Worm (Caenorhabditis elegans) whole organism, L2 larva: ENCODE data around the gene F13H6.5.

ENCODE experiments used
- C34F6.9 ChIP-seq: fragments of 150-350 bp; optimal IDR thresholded peaks from 2 replicates; lab custom pipeline; 2014; ENCODE audit warnings: missing biosample characterization, missing genetic modification characterization
- F13H6.1 ChIP-seq: sonication (generic microtip); optimal IDR thresholded peaks from 2 replicates; lab custom pipeline; 2016; ENCODE audit warnings: missing genetic modification characterization, missing compliant biosample characterization
- Y55F3AM.14 ChIP-seq: fragments of 200-800 bp; sonication (Bioruptor generic); optimal IDR thresholded peaks from 2 replicates; lab custom pipeline; 2018; ENCODE audit warnings: mild to moderate bottlenecking, missing genetic modification characterization, missing compliant biosample characterization
- ZK546.5 ChIP-seq: sonication (generic microtip); optimal IDR thresholded peaks from 2 replicates; lab custom pipeline; 2017; ENCODE audit warnings: missing biosample characterization, missing genetic modification characterization
- alr-1 ChIP-seq: fragments of 150-350 bp; optimal IDR thresholded peaks from 2 replicates; lab custom pipeline; 2014; ENCODE audit warnings: missing biosample characterization, missing genetic modification characterization
- aly-2 ChIP-seq: fragments of 150-350 bp; optimal IDR thresholded peaks from 2 replicates; lab custom pipeline; 2014; ENCODE audit warnings: missing biosample characterization, missing genetic modification characterization
- ama-1 ChIP-seq: fragments of 150-350 bp; optimal IDR thresholded peaks from 2 replicates; lab custom pipeline; 2018; ENCODE audit warnings: inconsistent platforms
- blmp-1 ChIP-seq: sonication (generic microtip); optimal IDR thresholded peaks from 2 replicates; lab custom pipeline; 2017; ENCODE audit warnings: missing genetic modification characterization, mild to moderate bottlenecking, missing compliant biosample characterization, antibody characterized with exemption, moderate library complexity; ENCODE audit not compliant: insufficient read depth
- ceh-16 ChIP-seq: fragments of 150-350 bp; optimal IDR thresholded peaks from 2 replicates; lab custom pipeline; 2014; ENCODE audit warnings: missing biosample characterization, missing genetic modification characterization
- crh-2 ChIP-seq: sonication (generic microtip); optimal IDR thresholded peaks from 2 replicates; lab custom pipeline; 2017; ENCODE audit warnings: missing biosample characterization, missing genetic modification characterization
- dmd-4 ChIP-seq: sonication (generic microtip); optimal IDR thresholded peaks from 2 replicates; lab custom pipeline; 2017; ENCODE audit warnings: missing biosample characterization, missing genetic modification characterization
- elt-1 ChIP-seq: fragments of 150-350 bp; optimal IDR thresholded peaks from 2 replicates; lab custom pipeline; 2014; ENCODE audit warnings: missing biosample characterization, missing genetic modification characterization
- fos-1 ChIP-seq: fragments of 150-350 bp; optimal IDR thresholded peaks from 2 replicates; lab custom pipeline; 2014; ENCODE audit warnings: missing biosample characterization, missing genetic modification characterization
- gmeb-1 ChIP-seq: fragments of 150-350 bp; optimal IDR thresholded peaks from 2 replicates; lab custom pipeline; 2014; ENCODE audit warnings: missing biosample characterization, missing genetic modification characterization
- lin-11 ChIP-seq: fragments of 150-350 bp; sonication (generic microtip); optimal IDR thresholded peaks from 2 replicates; lab custom pipeline; 2014; ENCODE audit warnings: missing biosample characterization, missing genetic modification characterization, inconsistent platforms, mixed read lengths
- lin-39 ChIP-seq: fragments of 150-350 bp; optimal IDR thresholded peaks from 2 replicates; lab custom pipeline; 2014; ENCODE audit warnings: missing biosample characterization, missing genetic modification reagents, missing genetic modification characterization
- lsy-2 ChIP-seq, 2 experiments: fragments of 150-350 bp in 1 of 2; sonication (generic microtip) in 1 of 2; optimal IDR thresholded peaks; 2 replicates each; lab custom pipeline; 2014 to 2017; ENCODE audit warnings: missing biosample characterization in 2 of 2, missing genetic modification characterization in 2 of 2
- mab-5 ChIP-seq: fragments of 150-350 bp; optimal IDR thresholded peaks from 2 replicates; lab custom pipeline; 2014; ENCODE audit warnings: missing biosample characterization, missing genetic modification characterization
- mdl-1 ChIP-seq, 2 experiments: fragments of 150-350 bp in 1 of 2; sonication (generic microtip) in 1 of 2; optimal IDR thresholded peaks; 2 replicates each; lab custom pipeline; 2017; ENCODE audit warnings: missing biosample characterization in 2 of 2, missing genetic modification characterization in 2 of 2
- nhr-12 ChIP-seq: fragments of 150-350 bp; optimal IDR thresholded peaks from 2 replicates; lab custom pipeline; 2014; ENCODE audit warnings: missing biosample characterization, missing genetic modification characterization
- nhr-129 ChIP-seq: fragments of 150-350 bp; optimal IDR thresholded peaks from 2 replicates; lab custom pipeline; 2014; ENCODE audit warnings: missing biosample characterization, missing genetic modification characterization
- nhr-21 ChIP-seq: fragments of 150-350 bp; optimal IDR thresholded peaks from 2 replicates; lab custom pipeline; 2014; ENCODE audit warnings: missing biosample characterization, missing genetic modification characterization
- nhr-23 ChIP-seq: fragments of 150-350 bp; optimal IDR thresholded peaks from 2 replicates; lab custom pipeline; 2014; ENCODE audit warnings: missing biosample characterization, missing genetic modification reagents, missing genetic modification characterization
- nhr-237 ChIP-seq: fragments of 150-350 bp; optimal IDR thresholded peaks from 2 replicates; lab custom pipeline; 2014; ENCODE audit warnings: missing biosample characterization, missing genetic modification characterization
- nhr-25 ChIP-seq: fragments of 150-350 bp; sonication (generic microtip); optimal IDR thresholded peaks from 3 replicates; lab custom pipeline; 2014; ENCODE audit warnings: missing biosample characterization, missing genetic modification characterization
- nhr-6 ChIP-seq: fragments of 150-350 bp; optimal IDR thresholded peaks from 2 replicates; lab custom pipeline; 2014; ENCODE audit warnings: missing biosample characterization, missing genetic modification characterization
- peb-1 ChIP-seq: fragments of 150-350 bp; optimal IDR thresholded peaks from 2 replicates; lab custom pipeline; 2014; ENCODE audit warnings: missing biosample characterization, missing genetic modification characterization
- sem-4 ChIP-seq: fragments of 150-350 bp; optimal IDR thresholded peaks from 2 replicates; lab custom pipeline; 2014; ENCODE audit warnings: missing biosample characterization, missing genetic modification reagents, missing genetic modification characterization
- skn-1 ChIP-seq: sonication (generic microtip); optimal IDR thresholded peaks from 2 replicates; lab custom pipeline; 2017; ENCODE audit warnings: missing biosample characterization, missing genetic modification characterization
- sma-3 ChIP-seq: sonication (generic microtip); optimal IDR thresholded peaks from 2 replicates; lab custom pipeline; 2016; ENCODE audit warnings: missing genetic modification reagents, missing genetic modification characterization, missing compliant biosample characterization
- sma-9 ChIP-seq, 2 experiments: fragments of 150-350 bp in 1 of 2; sonication (generic microtip) in 1 of 2; optimal IDR thresholded peaks; 2 replicates each; lab custom pipeline; 2014 to 2016; ENCODE audit warnings: missing genetic modification characterization in 2 of 2, mild to moderate bottlenecking in 1 of 2, missing biosample characterization in 1 of 2, missing compliant biosample characterization in 1 of 2, missing genetic modification reagents in 1 of 2, moderate library complexity in 1 of 2
- snpc-4 ChIP-seq: fragments of 150-350 bp; optimal IDR thresholded peaks from 2 replicates; lab custom pipeline; 2014; ENCODE audit warnings: missing biosample characterization, missing genetic modification characterization
- unc-55 ChIP-seq: fragments of 150-350 bp; sonication (generic microtip); optimal IDR thresholded peaks from 3 replicates; lab custom pipeline; 2014; ENCODE audit warnings: missing biosample characterization, missing genetic modification reagents, missing genetic modification characterization
- unc-62 ChIP-seq: fragments of 150-350 bp; optimal IDR thresholded peaks from 2 replicates; lab custom pipeline; 2014; ENCODE audit warnings: missing biosample characterization, missing genetic modification reagents, missing genetic modification characterization
- ztf-1 ChIP-seq: fragments of 200-800 bp; sonication (Bioruptor generic); conservative IDR thresholded peaks from 2 replicates; pipeline ENCODE4 v1.3.6; 2022; ENCODE audit warnings: missing genetic modification characterization, missing compliant biosample characterization
- ztf-11 ChIP-seq: sonication (generic microtip); optimal IDR thresholded peaks from 2 replicates; lab custom pipeline; 2017; ENCODE audit warnings: missing biosample characterization, missing genetic modification characterization

Gene F13H6.5

ce11 chrV:6348133-6348532 is 26.6 kb downstream of the F13H6.5 start:
- TF ChIP-seq crh-2 (tag; lab: Kevin White, UChicago) (peak; percentile 42), alr-1 (tag; lab: Kevin White, UChicago) (no peak), ZK546.5 (no peak), F13H6.1 (tag; lab: Kevin White, UChicago) (peak; percentile 88), mdl-1 (tag; optimal IDR thresholded peaks at IDR 0.05; lab: Kevin White, UChicago) (peak; percentile 59 to 90), nhr-21 (tag; lab: Kevin White, UChicago) (no peak), ztf-11 (tag; lab: Kevin White, UChicago) (no peak), mab-5 (peak; percentile 1), skn-1 (tag; lab: Kevin White, UChicago) (no peak), unc-55 (GFP tag; lab: Kevin White, UChicago) (peak; percentile 33), lsy-2 (tag; optimal IDR thresholded peaks at IDR 0.05; lab: Kevin White, UChicago) (peak in 1 of 2 experiments; percentile 41), sma-9 (GFP tag; optimal IDR thresholded peaks at IDR 0.05; lab: Kevin White, UChicago) (peak; percentile 73), sma-9 (tag; optimal IDR thresholded peaks at IDR 0.05; lab: Kevin White, UChicago) (no peak), ceh-16 (no peak), aly-2 (tag; lab: Kevin White, UChicago) (no peak), lin-39 (tag; lab: Kevin White, UChicago) (no peak), nhr-237 (no peak), blmp-1 (peak; percentile 11), fos-1 (tag; lab: Kevin White, UChicago) (peak; percentile 23), C34F6.9 (peak; percentile 5), nhr-129 (peak; percentile 73)

ce11 chrV:6346906-6347305 is 27.8 kb downstream of the F13H6.5 start:
- TF ChIP-seq ztf-11 (tag; lab: Kevin White, UChicago): no peak
- TF ChIP-seq sma-9 (GFP tag; optimal IDR thresholded peaks at IDR 0.05; lab: Kevin White, UChicago): peak; percentile 53
- TF ChIP-seq sma-9 (tag; optimal IDR thresholded peaks at IDR 0.05; lab: Kevin White, UChicago): no peak
- TF ChIP-seq Y55F3AM.14: peak; percentile 22
- TF ChIP-seq nhr-6: no peak
- TF ChIP-seq F13H6.1 (tag; lab: Kevin White, UChicago): peak; percentile 81
- no peak for TF ChIP-seq nhr-12 (tag; lab: Kevin White, UChicago)
- TF ChIP-seq ama-1 (lab: Kevin White, UChicago): no peak
- TF ChIP-seq ztf-1 (GFP tag; lab: Robert Waterston, UW): no peak
- TF ChIP-seq peb-1 (tag; lab: Kevin White, UChicago): no peak
- TF ChIP-seq snpc-4 (tag; lab: Kevin White, UChicago): no peak
- TF ChIP-seq elt-1 (tag; lab: Kevin White, UChicago): no peak
- peak; percentile 19 for TF ChIP-seq gmeb-1
- TF ChIP-seq lsy-2 (tag; optimal IDR thresholded peaks at IDR 0.05; lab: Kevin White, UChicago): no peak
- TF ChIP-seq alr-1 (tag; lab: Kevin White, UChicago): no peak
- TF ChIP-seq dmd-4 (tag; lab: Kevin White, UChicago): no peak
- no peak for TF ChIP-seq sem-4
- TF ChIP-seq fos-1 (tag; lab: Kevin White, UChicago): peak; percentile 85

ce11 chrV:6346043-6346618 is 28.6 kb downstream of the F13H6.5 start:
- TF ChIP-seq nhr-23 (tag; lab: Kevin White, UChicago): no peak
- peak; percentile 10 for TF ChIP-seq sma-9 (GFP tag; optimal IDR thresholded peaks at IDR 0.05; lab: Kevin White, UChicago)
- no peak for TF ChIP-seq sma-9 (tag; optimal IDR thresholded peaks at IDR 0.05; lab: Kevin White, UChicago)
- TF ChIP-seq F13H6.1 (tag; lab: Kevin White, UChicago): peak; percentile 92
- peak; percentile 58 for TF ChIP-seq nhr-129
- TF ChIP-seq lin-11 (tag; lab: Kevin White, UChicago): no peak
- peak; percentile 50 for TF ChIP-seq Y55F3AM.14
- no peak for TF ChIP-seq ceh-16
- no peak for TF ChIP-seq sem-4

ce11 chrV:6344531-6345171 is 30.1 kb downstream of the F13H6.5 start:
- TF ChIP-seq sma-9 (GFP tag; optimal IDR thresholded peaks at IDR 0.05; lab: Kevin White, UChicago): no peak
- TF ChIP-seq sma-9 (tag; optimal IDR thresholded peaks at IDR 0.05; lab: Kevin White, UChicago): no peak
- TF ChIP-seq blmp-1: no peak
- TF ChIP-seq ztf-1 (GFP tag; lab: Robert Waterston, UW): no peak
- no peak for TF ChIP-seq ztf-11 (tag; lab: Kevin White, UChicago)
- TF ChIP-seq nhr-25 (tag; lab: Kevin White, UChicago): no peak
- peak; percentile 51 for TF ChIP-seq F13H6.1 (tag; lab: Kevin White, UChicago)
- no peak for TF ChIP-seq ZK546.5
- no peak for TF ChIP-seq sma-3 (GFP tag; lab: Kevin White, UChicago)
- TF ChIP-seq nhr-12 (tag; lab: Kevin White, UChicago): no peak
- TF ChIP-seq skn-1 (tag; lab: Kevin White, UChicago): no peak
- TF ChIP-seq nhr-129: peak; percentile 26
- TF ChIP-seq mdl-1 (tag; optimal IDR thresholded peaks at IDR 0.05; lab: Kevin White, UChicago): no peak
- TF ChIP-seq gmeb-1: no peak
- no peak for TF ChIP-seq unc-55 (GFP tag; lab: Kevin White, UChicago)
- no peak for TF ChIP-seq elt-1 (tag; lab: Kevin White, UChicago)
- no peak for TF ChIP-seq unc-62 (GFP tag; lab: Kevin White, UChicago)
